Worm (Caenorhabditis elegans): Measurements from ENCODE around the gene F08A7.1.

The F08A7.1 gene

DNA sequence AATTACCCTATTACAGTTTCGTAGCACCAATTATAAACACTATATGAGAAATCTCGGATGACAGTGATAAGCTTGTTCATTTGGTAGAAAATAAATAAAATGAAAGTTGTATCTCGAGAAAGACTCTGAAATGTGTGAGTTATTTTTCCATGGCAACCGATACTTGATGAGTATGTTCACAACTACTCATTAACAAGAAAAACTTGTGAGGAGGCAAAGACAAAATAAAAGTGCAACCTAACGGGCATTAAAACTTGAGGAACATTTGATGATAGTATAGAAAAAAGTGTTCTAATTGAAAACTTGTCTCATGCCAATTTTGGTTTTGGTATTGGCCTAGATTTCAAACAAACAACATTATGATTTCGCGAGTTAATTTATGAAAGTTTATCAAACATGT is 3.9 kb upstream of the F08A7.1 start, which contains the start of gene gcy-27:
Gene gcy-27, minus strand, starts transcription at position 101 of the 400 bp plus-strand sequence.
- TF ChIP-seq W03F9.2 (tag; optimal IDR thresholded peaks at IDR 0.05) (no peak), him-1 (tag; optimal IDR thresholded peaks at IDR 0.05) (no peak), dao-5 (tag; optimal IDR thresholded peaks at IDR 0.05) (no peak)

DNA sequence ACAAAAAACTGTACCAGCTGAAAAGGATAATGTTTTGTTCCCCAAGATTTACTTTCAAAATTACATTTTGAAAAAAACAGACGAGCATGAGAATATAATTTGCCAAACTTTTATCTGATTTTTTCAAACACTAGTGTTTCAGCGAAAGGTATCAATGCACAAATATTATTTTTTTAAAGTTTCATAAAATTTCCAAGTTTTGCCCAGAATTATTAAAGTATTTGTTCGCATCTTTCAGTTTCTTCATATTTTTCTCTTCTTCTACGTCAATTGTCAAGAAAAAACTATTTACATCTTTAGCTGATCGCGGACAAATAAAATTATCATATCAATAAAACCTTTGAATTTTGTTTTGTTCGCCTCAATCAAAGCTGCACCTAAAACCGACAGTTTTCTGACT is 3.4 kb upstream of the F08A7.1 start, which contains the start of gene C06A12.8:
Gene C06A12.8, plus strand, starts transcription at position 301 of the 400 bp plus-strand sequence.
- TF ChIP-seq him-1 (tag; optimal IDR thresholded peaks at IDR 0.05), result no peak
- no peak for TF ChIP-seq dao-5 (tag; optimal IDR thresholded peaks at IDR 0.05)
- no peak for TF ChIP-seq W03F9.2 (tag; optimal IDR thresholded peaks at IDR 0.05)

DNA sequence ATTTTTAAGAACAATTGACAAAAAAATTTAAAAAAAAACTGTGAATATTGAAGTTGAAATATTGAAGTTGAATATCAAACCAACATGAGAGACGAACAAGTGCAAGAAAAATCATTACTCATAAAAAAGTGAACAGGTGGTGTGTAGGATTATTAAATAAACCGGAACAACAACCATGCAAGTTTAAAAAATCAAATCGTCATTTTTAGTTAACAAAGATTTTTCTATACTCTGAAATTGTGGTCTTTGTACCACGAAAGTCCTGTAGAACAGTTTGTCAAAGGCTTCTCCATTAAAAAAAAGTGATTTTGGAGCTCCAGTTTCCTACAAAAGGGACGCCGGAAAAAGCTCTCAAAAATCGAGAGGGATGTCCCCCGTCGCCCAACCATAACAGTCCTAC is 406 bp upstream of the F08A7.1 start, which contains the start of gene C06A12.19:
Gene C06A12.19, minus strand, starts transcription at position 101 of the 400 bp plus-strand sequence.
- TF ChIP-seq W03F9.2 (tag; optimal IDR thresholded peaks at IDR 0.05) (no peak), dao-5 (tag; optimal IDR thresholded peaks at IDR 0.05) (no peak), him-1 (tag; optimal IDR thresholded peaks at IDR 0.05) (no peak)

DNA sequence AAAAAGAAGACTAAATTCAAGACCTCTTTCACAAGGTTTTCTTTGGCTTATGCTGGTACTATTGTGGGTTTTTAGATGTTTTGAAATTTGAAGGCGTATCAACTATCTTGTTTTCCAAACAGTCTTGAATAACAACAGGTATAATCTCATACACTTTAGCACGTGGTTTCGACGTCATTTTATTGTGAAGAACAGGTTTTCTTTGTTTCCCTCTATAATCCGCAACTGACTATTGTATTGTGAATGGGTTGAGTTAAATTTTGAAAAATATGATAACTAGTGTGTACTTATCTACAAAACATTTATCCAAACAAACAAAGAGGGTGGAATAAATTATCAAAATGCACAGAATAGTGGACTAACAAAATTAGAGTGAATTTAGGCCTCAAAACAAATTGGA is 853 bp downstream of the F08A7.1 start:
- TF ChIP-seq him-1 (tag; optimal IDR thresholded peaks at IDR 0.05) (no peak), W03F9.2 (tag; optimal IDR thresholded peaks at IDR 0.05) (no peak), dao-5 (tag; optimal IDR thresholded peaks at IDR 0.05) (no peak)

DNA sequence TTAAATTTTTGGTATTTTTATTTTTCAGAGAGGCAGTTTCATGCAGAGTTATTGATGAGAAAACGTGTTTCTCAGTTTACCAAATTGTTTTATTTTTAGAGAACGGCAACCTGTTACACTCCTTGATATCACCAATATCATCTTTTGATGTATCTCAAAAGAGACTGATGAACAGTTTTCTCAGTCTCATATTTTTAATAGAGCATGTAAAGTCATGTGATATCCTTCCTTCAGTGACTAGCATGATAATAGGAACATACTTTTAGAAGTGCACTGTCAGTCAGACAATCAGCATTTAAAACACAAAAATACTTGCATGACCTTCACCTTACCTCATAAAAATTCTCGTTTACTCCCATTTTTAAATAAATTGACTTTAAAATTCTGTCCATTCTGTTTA is 2.1 kb downstream of the F08A7.1 start, which contains the start of gene F11E6.11:
Gene F11E6.11, plus strand, starts transcription at position 325 of the 400 bp plus-strand sequence.
- no peak for TF ChIP-seq him-1 (tag; optimal IDR thresholded peaks at IDR 0.05)

DNA sequence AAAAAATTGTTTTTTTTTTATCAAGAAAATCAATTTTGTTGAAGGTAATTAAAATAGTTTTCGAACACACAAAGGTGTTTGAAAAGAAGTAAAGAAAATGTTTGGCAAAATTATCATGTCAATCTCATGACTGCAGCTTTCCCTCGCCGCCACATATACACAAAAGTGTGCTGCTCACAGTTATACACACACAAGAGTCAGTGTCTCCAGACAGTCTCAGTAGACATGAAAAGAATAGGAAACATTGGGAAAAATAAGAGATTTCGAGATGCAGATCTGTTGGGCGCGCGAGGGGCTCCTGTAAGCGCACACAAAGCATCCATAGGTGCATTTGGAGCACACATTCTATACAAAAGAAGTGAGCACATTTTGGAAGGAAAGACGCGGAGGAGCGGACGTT is 7.9 kb downstream of the F08A7.1 start:
- no peak for TF ChIP-seq W03F9.2 (tag; optimal IDR thresholded peaks at IDR 0.05)
- TF ChIP-seq dao-5 (tag; optimal IDR thresholded peaks at IDR 0.05), result no peak
- TF ChIP-seq him-1 (tag; optimal IDR thresholded peaks at IDR 0.05), result no peak

- TF ChIP-seq dao-5 (tag; optimal IDR thresholded peaks at IDR 0.05) (no peak), him-1 (tag; optimal IDR thresholded peaks at IDR 0.05) (no peak), W03F9.2 (tag; optimal IDR thresholded peaks at IDR 0.05) (no peak)
Measured at ce11 chrIV:17450443-17450842, 10.0 kb downstream of the F08A7.1 start, which contains the start of gene F11E6.8. Gene F11E6.8 (minus strand): TSS chrIV:17450543.

ce11 chrIV:17453200-17453599 is 12.8 kb downstream of the F08A7.1 start:
- no peak for TF ChIP-seq W03F9.2 (tag; optimal IDR thresholded peaks at IDR 0.05)
- TF ChIP-seq him-1 (tag; optimal IDR thresholded peaks at IDR 0.05), result no peak
- TF ChIP-seq dao-5 (tag; optimal IDR thresholded peaks at IDR 0.05), result no peak

- no peak for TF ChIP-seq dao-5 (tag; optimal IDR thresholded peaks at IDR 0.05)
- no peak for TF ChIP-seq W03F9.2 (tag; optimal IDR thresholded peaks at IDR 0.05)
- TF ChIP-seq him-1 (tag; optimal IDR thresholded peaks at IDR 0.05), result no peak
Measured at ce11 chrIV:17453996-17454395, 13.6 kb downstream of the F08A7.1 start.

DNA sequence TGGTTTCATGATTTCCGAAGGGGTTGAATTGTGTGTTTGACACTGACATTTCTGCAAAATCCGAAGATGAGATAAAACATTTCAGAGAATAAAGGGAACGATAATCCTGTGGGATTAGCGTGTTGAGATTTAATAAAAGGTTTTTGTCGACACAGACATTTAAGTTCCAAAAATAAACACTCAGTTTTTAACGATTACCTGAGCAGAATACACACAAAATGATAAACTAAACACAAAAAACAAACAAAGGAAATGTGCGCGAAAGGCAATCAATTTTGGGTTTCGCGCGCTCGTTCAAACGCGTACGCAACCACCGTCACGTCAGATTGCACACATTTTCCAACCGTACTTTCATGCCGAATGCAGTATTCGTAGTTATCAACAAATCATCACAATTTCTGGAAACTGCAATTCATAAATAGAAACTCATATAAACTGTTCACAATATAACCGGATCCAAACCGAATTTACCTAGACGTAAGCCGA is 20.9 kb downstream of the F08A7.1 start, which contains the start of gene rif-1.1:
Gene rif-1.1, minus strand, starts transcription at position 51 of the 486 bp plus-strand sequence.
- TF ChIP-seq W03F9.2 (tag; optimal IDR thresholded peaks at IDR 0.05), result no peak
- TF ChIP-seq him-1 (tag; optimal IDR thresholded peaks at IDR 0.05), result no peak
- TF ChIP-seq dao-5 (tag; optimal IDR thresholded peaks at IDR 0.05), result no peak

- TF ChIP-seq dao-5 (tag; optimal IDR thresholded peaks at IDR 0.05) (no peak), him-1 (tag; optimal IDR thresholded peaks at IDR 0.05) (no peak), W03F9.2 (tag; optimal IDR thresholded peaks at IDR 0.05) (no peak)
Measured at ce11 chrIV:17463108-17463608, 22.8 kb downstream of the F08A7.1 start, which contains the start of gene F11E6.10. Gene F11E6.10 (minus strand): TSS chrIV:17463158.

ce11 chrIV:17465886-17466285 is 25.5 kb downstream of the F08A7.1 start, which contains the start of gene F11E6.6:
Gene F11E6.6 (minus strand): TSS chrIV:17465986.
- no peak for TF ChIP-seq dao-5 (tag; optimal IDR thresholded peaks at IDR 0.05)
- no peak for TF ChIP-seq him-1 (tag; optimal IDR thresholded peaks at IDR 0.05)
- no peak for TF ChIP-seq W03F9.2 (tag; optimal IDR thresholded peaks at IDR 0.05)

DNA sequence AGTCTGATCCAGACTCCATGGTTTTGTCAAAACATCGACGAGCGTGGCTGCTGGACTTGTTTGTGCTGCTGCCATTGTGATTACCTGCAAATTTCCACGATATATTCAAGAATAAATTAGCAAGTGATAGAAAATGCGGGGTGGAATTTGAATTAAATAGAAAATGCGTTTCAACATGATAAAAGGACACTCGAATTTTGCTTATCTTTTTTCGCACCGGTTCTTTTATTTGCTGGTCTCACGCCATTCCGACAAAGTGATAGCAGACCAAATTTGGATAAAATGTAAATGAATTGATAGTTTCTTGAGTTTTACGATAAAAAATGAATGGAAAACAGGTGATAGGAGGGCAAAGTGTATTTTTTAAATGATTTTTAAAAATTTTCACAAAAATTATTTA is 26.9 kb downstream of the F08A7.1 start, which contains the start of gene elo-2:
Gene elo-2, minus strand, starts transcription at position 84 of the 400 bp plus-strand sequence.
- TF ChIP-seq W03F9.2 (tag; optimal IDR thresholded peaks at IDR 0.05) (no peak), him-1 (tag; optimal IDR thresholded peaks at IDR 0.05) (no peak), dao-5 (tag; optimal IDR thresholded peaks at IDR 0.05) (no peak)

- no peak for TF ChIP-seq W03F9.2 (tag; optimal IDR thresholded peaks at IDR 0.05)
- TF ChIP-seq him-1 (tag; optimal IDR thresholded peaks at IDR 0.05), result no peak
- no peak for TF ChIP-seq dao-5 (tag; optimal IDR thresholded peaks at IDR 0.05)
Measured at ce11 chrIV:17467825-17468224, 27.4 kb downstream of the F08A7.1 start.

All from whole organism, L4/young adult.